Worm (Caenorhabditis elegans) whole organism, L1 larva: Measurements from ENCODE around the gene csc-1.

Experiments
- C34B4.2 ChIP-seq: sonication (generic microtip); optimal IDR thresholded peaks from 2 replicates; lab custom pipeline; 2017; ENCODE audit warnings: mild to moderate bottlenecking, missing genetic modification characterization, missing compliant biosample characterization
- aha-1 ChIP-seq: fragments of 150-350 bp; optimal IDR thresholded peaks from 2 replicates; lab custom pipeline; 2014; ENCODE audit warnings: missing biosample characterization, missing genetic modification characterization
- alr-1 ChIP-seq: fragments of 200-800 bp; sonication (Bioruptor generic); optimal IDR thresholded peaks from 2 replicates; lab custom pipeline; 2018; ENCODE audit warnings: borderline replicate concordance, mild to moderate bottlenecking, missing genetic modification characterization, missing compliant biosample characterization
- aly-2 ChIP-seq: fragments of 150-350 bp; optimal IDR thresholded peaks from 2 replicates; lab custom pipeline; 2014; ENCODE audit warnings: missing biosample characterization, missing genetic modification characterization
- ama-1 ChIP-seq: fragments of 150-350 bp; optimal IDR thresholded peaks from 2 replicates; lab custom pipeline; 2014
- blmp-1 ChIP-seq: fragments of 150-350 bp; optimal IDR thresholded peaks from 2 replicates; lab custom pipeline; 2014; ENCODE audit warnings: missing biosample characterization, missing genetic modification characterization
- ceh-63 ChIP-seq: fragments of 200-800 bp; sonication (Bioruptor generic); optimal IDR thresholded peaks from 2 replicates; lab custom pipeline; 2018; ENCODE audit warnings: mild to moderate bottlenecking, missing genetic modification characterization, missing compliant biosample characterization
- efl-1 ChIP-seq, 4 experiments: fragments of 150-350 bp; optimal IDR thresholded peaks in 3 of 4; peaks in 1 of 4; 1 replicate in 1 of 4; 2 replicates in 3 of 4; lab custom pipeline; 2014; ENCODE audit warnings: missing biosample characterization in 2 of 4, missing genetic modification characterization in 2 of 4, missing genetic modification reagents in 2 of 4
- efl-3 ChIP-seq: fragments of 200-800 bp; sonication (Bioruptor generic); optimal IDR thresholded peaks from 2 replicates; lab custom pipeline; 2018; ENCODE audit warnings: mild to moderate bottlenecking, missing genetic modification characterization, missing compliant biosample characterization
- elt-3 ChIP-seq, 6 experiments: fragments of 150-350 bp in 1 of 6; sonication (generic microtip); optimal IDR thresholded peaks; 2 replicates each; lab custom pipeline; 2017 to 2018; ENCODE audit warnings: missing biosample characterization in 6 of 6, missing genetic modification characterization in 6 of 6, inconsistent platforms in 1 of 6
- fkh-8 ChIP-seq: sonication (generic microtip); optimal IDR thresholded peaks from 2 replicates; lab custom pipeline; 2016; ENCODE audit warnings: mild to moderate bottlenecking, missing genetic modification characterization, missing compliant biosample characterization
- grh-1 ChIP-seq: fragments of 200-800 bp; sonication (Bioruptor generic); IDR thresholded peaks from 2 replicates; pipeline ENCODE4 v1.3.6; 2022; ENCODE audit warnings: missing genetic modification reagents, missing genetic modification characterization, missing compliant biosample characterization
- hlh-17 ChIP-seq: fragments of 200-800 bp; sonication (Bioruptor generic); optimal IDR thresholded peaks from 2 replicates; lab custom pipeline; 2018; ENCODE audit warnings: missing genetic modification characterization, mild to moderate bottlenecking, missing compliant biosample characterization, moderate library complexity, borderline replicate concordance
- hpl-2 ChIP-seq: fragments of 150-350 bp; optimal IDR thresholded peaks from 2 replicates; lab custom pipeline; 2014; ENCODE audit warnings: missing biosample characterization, missing genetic modification reagents, missing genetic modification characterization
- isw-1 ChIP-seq: fragments of 200-800 bp; sonication (Bioruptor generic); IDR thresholded peaks from 2 replicates; pipeline ENCODE4 v1.3.6; 2022; ENCODE audit warnings: missing genetic modification characterization, missing compliant biosample characterization
- jun-1 ChIP-seq: fragments of 150-350 bp; optimal IDR thresholded peaks from 2 replicates; lab custom pipeline; 2014; ENCODE audit warnings: missing biosample characterization, missing genetic modification reagents, missing genetic modification characterization
- lin-15B ChIP-seq: fragments of 150-350 bp; sonication (generic microtip); optimal IDR thresholded peaks from 3 replicates; lab custom pipeline; 2014; ENCODE audit warnings: missing biosample characterization, missing genetic modification characterization
- lin-35 ChIP-seq, 2 experiments: fragments of 150-350 bp; optimal IDR thresholded peaks; 2 replicates each; lab custom pipeline; 2014; ENCODE audit warnings: missing biosample characterization in 2 of 2, missing genetic modification characterization in 2 of 2, missing genetic modification reagents in 2 of 2
- lin-39 ChIP-seq: fragments of 150-350 bp; optimal IDR thresholded peaks from 2 replicates; lab custom pipeline; 2014; ENCODE audit warnings: missing biosample characterization, missing genetic modification reagents, missing genetic modification characterization
- lir-3 ChIP-seq: sonication (generic microtip); optimal IDR thresholded peaks from 2 replicates; lab custom pipeline; 2016; ENCODE audit warnings: mild to moderate bottlenecking, missing genetic modification characterization, moderate library complexity, missing compliant biosample characterization; ENCODE audit not compliant: poor library complexity
- lsy-2 ChIP-seq, 2 experiments: fragments of 150-350 bp; optimal IDR thresholded peaks; 2 replicates each; lab custom pipeline; 2014; ENCODE audit warnings: missing biosample characterization in 2 of 2, missing genetic modification characterization in 2 of 2
- mdl-1 ChIP-seq, 2 experiments: fragments of 150-350 bp; optimal IDR thresholded peaks; 2 replicates each; lab custom pipeline; 2014 to 2017; ENCODE audit warnings: missing biosample characterization in 2 of 2, missing genetic modification characterization in 2 of 2, inconsistent platforms in 1 of 2
- mef-2 ChIP-seq: fragments of 150-350 bp; optimal IDR thresholded peaks from 2 replicates; lab custom pipeline; 2014; ENCODE audit warnings: missing biosample characterization, missing genetic modification characterization
- mep-1 ChIP-seq: fragments of 150-350 bp; optimal IDR thresholded peaks from 2 replicates; lab custom pipeline; 2014; ENCODE audit warnings: missing biosample characterization, missing genetic modification characterization
- nhr-11 ChIP-seq: fragments of 150-350 bp; optimal IDR thresholded peaks from 2 replicates; lab custom pipeline; 2014; ENCODE audit warnings: missing biosample characterization, missing genetic modification characterization
- nhr-12 ChIP-seq: sonication (generic microtip); optimal IDR thresholded peaks from 2 replicates; lab custom pipeline; 2017; ENCODE audit warnings: missing biosample characterization, missing genetic modification characterization
- nhr-19 ChIP-seq: fragments of 200-800 bp; sonication (Bioruptor generic); conservative IDR thresholded peaks from 2 replicates; pipeline ENCODE4 v1.3.6; 2022; ENCODE audit warnings: missing genetic modification characterization, missing compliant biosample characterization
- nhr-71 ChIP-seq: sonication (generic microtip); optimal IDR thresholded peaks from 2 replicates; lab custom pipeline; 2016; ENCODE audit warnings: mild to moderate bottlenecking, missing genetic modification characterization, moderate library complexity, missing compliant biosample characterization
- nhr-84 ChIP-seq: sonication (generic microtip); optimal IDR thresholded peaks from 2 replicates; lab custom pipeline; 2017; ENCODE audit warnings: missing biosample characterization, missing genetic modification characterization
- nhr-85 ChIP-seq: sonication (generic microtip); peaks from one replicate; lab custom pipeline; 2016; ENCODE audit warnings: missing genetic modification characterization, inconsistent platforms, missing compliant biosample characterization
- pqm-1 ChIP-seq: sonication (generic microtip); optimal IDR thresholded peaks from 3 replicates; lab custom pipeline; 2017; ENCODE audit warnings: missing biosample characterization, missing genetic modification characterization
- skn-1 ChIP-seq: fragments of 150-350 bp; optimal IDR thresholded peaks from 2 replicates; lab custom pipeline; 2014; ENCODE audit warnings: missing biosample characterization, missing genetic modification characterization
- sox-4 ChIP-seq: sonication (generic microtip); optimal IDR thresholded peaks from 2 replicates; lab custom pipeline; 2016; ENCODE audit warnings: missing genetic modification characterization, missing compliant biosample characterization
- swsn-7 ChIP-seq: sonication (generic microtip); optimal IDR thresholded peaks from 2 replicates; lab custom pipeline; 2016; ENCODE audit warnings: missing genetic modification characterization, missing compliant biosample characterization
- unc-130 ChIP-seq: fragments of 150-350 bp; optimal IDR thresholded peaks from 2 replicates; lab custom pipeline; 2017; ENCODE audit warnings: missing biosample characterization, missing genetic modification characterization, inconsistent platforms
- unc-86 ChIP-seq: sonication (generic microtip); optimal IDR thresholded peaks from 2 replicates; lab custom pipeline; 2016; ENCODE audit warnings: missing genetic modification characterization, missing compliant biosample characterization
- vab-15 ChIP-seq: sonication (generic microtip); optimal IDR thresholded peaks from 2 replicates; lab custom pipeline; 2017; ENCODE audit warnings: missing genotype, mild to moderate bottlenecking, missing genetic modification characterization, missing compliant biosample characterization
- ztf-11 ChIP-seq, 2 experiments: sonication (generic microtip); optimal IDR thresholded peaks; 2 replicates each; lab custom pipeline; 2016 to 2017; ENCODE audit warnings: missing genetic modification characterization in 2 of 2, missing biosample characterization in 1 of 2, missing compliant biosample characterization in 1 of 2
- ztf-4 ChIP-seq: fragments of 150-350 bp; optimal IDR thresholded peaks from 2 replicates; lab custom pipeline; 2014; ENCODE audit warnings: missing biosample characterization, missing genetic modification characterization

The csc-1 gene

ce11 chrII:13575018-13575948 is 21.5 kb upstream of the csc-1 start, which contains the start of the genes mrpl-37 and lin-38 (continued):
- TF ChIP-seq nhr-84 (no peak), skn-1 (tag; lab: Kevin White, UChicago) (peak; percentile 84), ztf-11 (tag; optimal IDR thresholded peaks at IDR 0.05; lab: Kevin White, UChicago) (no peak), hpl-2 (GFP tag; lab: Kevin White, UChicago) (no peak), elt-3 (tag; optimal IDR thresholded peaks at IDR 0.05; lab: Kevin White, UChicago) (peak in 1 of 6 experiments; percentile 27), mdl-1 (tag; optimal IDR thresholded peaks at IDR 0.05; lab: Kevin White, UChicago) (peak in 1 of 2 experiments; percentile 49), grh-1 (GFP tag; lab: Robert Waterston, UW) (no peak), efl-1 (optimal IDR thresholded peaks at IDR 0.05; lab: Kevin White, UChicago) (peak; percentile 75 to 87), efl-1 (GFP tag; optimal IDR thresholded peaks at IDR 0.05 in 1 of 2; lab: Kevin White, UChicago) (peak; percentile 75 to 95), jun-1 (tag; lab: Kevin White, UChicago) (peak; percentile 28), swsn-7 (tag; lab: Kevin White, UChicago) (no peak)

- TF ChIP-seq pqm-1 (tag; lab: Kevin White, UChicago): no peak
Measured at ce11 chrII:13585655-13586170, 11.0 kb upstream of the csc-1 start, which contains the start of gene Y48E1B.8. Gene Y48E1B.8 (plus strand): TSS chrII:13585705.

- TF ChIP-seq blmp-1 (tag; lab: Kevin White, UChicago) (no peak), efl-1 (optimal IDR thresholded peaks at IDR 0.05; lab: Kevin White, UChicago) (no peak), efl-1 (GFP tag; optimal IDR thresholded peaks at IDR 0.05 in 1 of 2; lab: Kevin White, UChicago) (peak in 1 of 2 experiments; percentile 75)
- TF ChIP-seq, all 84 proteins: peak for 1
Measured at ce11 chrII:13590461-13590860, 6.3 kb upstream of the csc-1 start, which contains the start of gene clec-145. Gene clec-145 (minus strand): TSS chrII:13590561.

ce11 chrII:13593659-13594221 is 3.0 kb upstream of the csc-1 start, which contains the start of gene clec-146:
Gene clec-146 (minus strand): TSS chrII:13593774.
- TF ChIP-seq elt-3 (tag; optimal IDR thresholded peaks at IDR 0.05; lab: Kevin White, UChicago) (peak in 1 of 6 experiments; percentile 55), ceh-63 (GFP tag; lab: Kevin White, UChicago) (no peak), efl-1 (optimal IDR thresholded peaks at IDR 0.05; lab: Kevin White, UChicago) (no peak), efl-1 (GFP tag; optimal IDR thresholded peaks at IDR 0.05 in 1 of 2; lab: Kevin White, UChicago) (peak in 1 of 2 experiments; percentile 92), nhr-19 (GFP tag; lab: Robert Waterston, UW) (0 out of 2 replicates have a peak, but pooled peaks have one; percentile 17), blmp-1 (tag; lab: Kevin White, UChicago) (peak; percentile 9), hpl-2 (GFP tag; lab: Kevin White, UChicago) (no peak), nhr-12 (tag; lab: Kevin White, UChicago) (no peak), fkh-8 (tag; lab: Kevin White, UChicago) (no peak), nhr-85 (tag; lab: Kevin White, UChicago) (peak; percentile 68), lir-3 (no peak), alr-1 (tag; lab: Kevin White, UChicago) (no peak), lsy-2 (tag; optimal IDR thresholded peaks at IDR 0.05; lab: Kevin White, UChicago) (peak in 1 of 2 experiments; percentile 25), isw-1 (GFP tag; lab: Robert Waterston, UW) (no peak), lin-35 (GFP tag; optimal IDR thresholded peaks at IDR 0.05; lab: Kevin White, UChicago) (no peak)
- TF ChIP-seq, all 84 proteins: peak for 6

ce11 chrII:13595279-13595678 is 1.5 kb upstream of the csc-1 start:
- no peak for TF ChIP-seq unc-130 (tag; lab: Kevin White, UChicago)
- no peak for TF ChIP-seq unc-86 (tag; lab: Kevin White, UChicago)
- TF ChIP-seq nhr-84: no peak
- no peak for TF ChIP-seq ama-1 (lab: Kevin White, UChicago)
- TF ChIP-seq hlh-17 (GFP tag; lab: Kevin White, UChicago): no peak
- no peak for TF ChIP-seq mef-2 (tag; lab: Kevin White, UChicago)
- no peak for TF ChIP-seq aly-2
- TF ChIP-seq C34B4.2 (tag; lab: Kevin White, UChicago): no peak
- no peak for TF ChIP-seq lin-15B (tag; lab: Kevin White, UChicago)
- no peak for TF ChIP-seq efl-3 (GFP tag; lab: Kevin White, UChicago)
- TF ChIP-seq nhr-11: no peak
- no peak for TF ChIP-seq mep-1
- no peak for TF ChIP-seq lin-39 (tag; lab: Kevin White, UChicago)
- TF ChIP-seq sox-4 (tag; lab: Kevin White, UChicago): no peak
- no peak for TF ChIP-seq nhr-71 (tag; lab: Kevin White, UChicago)
- TF ChIP-seq ztf-4: no peak
- TF ChIP-seq aha-1 (tag; lab: Kevin White, UChicago): no peak
- no peak for TF ChIP-seq vab-15 (tag; lab: Kevin White, UChicago)
